Fruit fly (Drosophila melanogaster) whole organism, embryonic: ENCODE data around the gene CG9263.

Source experiments
- Blimp-1 ChIP-seq: fragments of 200-800 bp; sonication (Bioruptor generic); optimal IDR thresholded peaks from 3 replicates; lab custom pipeline; 2018; ENCODE audit warnings: missing biosample characterization, missing genetic modification characterization, mild to moderate bottlenecking, moderate library complexity, missing genetic modification reagents
- CG10366 ChIP-seq: fragments of 200-800 bp; sonication (Bioruptor generic); IDR thresholded peaks from 2 replicates; pipeline ENCODE4 v1.3.6; 2022; ENCODE audit warnings: missing biosample characterization, missing genetic modification characterization
- CG11085 ChIP-seq: fragments of 200-800 bp; sonication (Bioruptor generic); IDR thresholded peaks from 2 replicates; pipeline ENCODE4 v1.3.6; 2022; ENCODE audit warnings: missing biosample characterization, missing genetic modification characterization
- CG12659 ChIP-seq: fragments of 200-800 bp; sonication (Bioruptor generic); optimal IDR thresholded peaks from 3 replicates; lab custom pipeline; 2017; ENCODE audit warnings: mild to moderate bottlenecking, missing biosample characterization, missing genetic modification reagents, missing genetic modification characterization
- CG13775 ChIP-seq: fragments of 200-800 bp; sonication (Bioruptor generic); optimal IDR thresholded peaks from 3 replicates; lab custom pipeline; 2017; ENCODE audit warnings: missing biosample characterization, mild to moderate bottlenecking, missing genetic modification characterization
- CG14441 ChIP-seq: fragments of 200-800 bp; sonication (Bioruptor generic); IDR thresholded peaks from 2 replicates; pipeline ENCODE4 v1.3.6; 2022; ENCODE audit warnings: missing biosample characterization, missing genetic modification characterization
- CG17568 ChIP-seq: fragments of 200-800 bp; sonication (Bioruptor generic); optimal IDR thresholded peaks from 2 replicates; lab custom pipeline; 2018; ENCODE audit warnings: missing biosample characterization, mild to moderate bottlenecking, missing genetic modification characterization, moderate library complexity
- CG1832 ChIP-seq: fragments of 200-800 bp; sonication (Bioruptor generic); optimal IDR thresholded peaks from 2 replicates; lab custom pipeline; 2017; ENCODE audit warnings: missing biosample characterization, mild to moderate bottlenecking, missing genetic modification characterization, inconsistent platforms
- CG2712 ChIP-seq: fragments of 200-800 bp; optimal IDR thresholded peaks from 3 replicates; lab custom pipeline; 2019; ENCODE audit warnings: missing biosample characterization, mild to moderate bottlenecking, missing genetic modification characterization, moderate library complexity
- CG3838 ChIP-seq: fragments of 200-800 bp; sonication (Bioruptor generic); optimal IDR thresholded peaks from 3 replicates; lab custom pipeline; 2016; ENCODE audit warnings: missing biosample characterization, missing genetic modification characterization
- CG42726 ChIP-seq: fragments of 200-800 bp; sonication (Bioruptor generic); IDR thresholded peaks from 2 replicates; pipeline ENCODE4 v1.3.6; 2022; ENCODE audit warnings: missing biosample characterization, missing genetic modification characterization; ENCODE audit not compliant: partially characterized antibody
- CG6175 ChIP-seq: fragments of 200-800 bp; sonication (Bioruptor generic); IDR thresholded peaks from 3 replicates; pipeline ENCODE4 v1.3.6; 2022; ENCODE audit warnings: missing biosample characterization, missing genetic modification characterization
- CG8290 ChIP-seq, 3 experiments: fragments of 200-800 bp; sonication (Bioruptor generic); optimal IDR thresholded peaks; 2 replicates each; lab custom pipeline; 2016 to 2019; ENCODE audit warnings: missing biosample characterization in 3 of 3, missing genetic modification characterization in 3 of 3, mild to moderate bottlenecking in 2 of 3, moderate library complexity in 1 of 3
- CG8765 ChIP-seq: fragments of 200-800 bp; sonication (Bioruptor generic); IDR thresholded peaks from 2 replicates; pipeline ENCODE4 v1.3.6; 2022; ENCODE audit warnings: missing biosample characterization, missing genetic modification characterization
- Chrac-16 ChIP-seq: fragments of 200-800 bp; sonication (Bioruptor generic); optimal IDR thresholded peaks from 3 replicates; lab custom pipeline; 2016; ENCODE audit warnings: missing biosample characterization, missing genetic modification characterization
- Drgx ChIP-seq: fragments of 200-800 bp; sonication (Bioruptor generic); IDR thresholded peaks from 2 replicates; pipeline ENCODE4 v1.3.6; 2022; ENCODE audit warnings: missing biosample characterization, missing genetic modification characterization
- E2f1 ChIP-seq: fragments of 200-800 bp; sonication (Bioruptor generic); IDR thresholded peaks from 2 replicates; pipeline ENCODE4 v1.3.6; 2022; ENCODE audit warnings: missing biosample characterization, missing genetic modification characterization
- HLH54F ChIP-seq: fragments of 200-800 bp; sonication (Bioruptor generic); optimal IDR thresholded peaks from 3 replicates; lab custom pipeline; 2016; ENCODE audit warnings: missing biosample characterization, missing genetic modification characterization
- Hmr ChIP-seq: fragments of 200-800 bp; sonication (Bioruptor generic); optimal IDR thresholded peaks from 3 replicates; lab custom pipeline; 2017; ENCODE audit warnings: mild to moderate bottlenecking, missing biosample characterization, missing genetic modification reagents, missing genetic modification characterization
- Meics ChIP-seq: fragments of 200-800 bp; sonication (Bioruptor generic); optimal IDR thresholded peaks from 2 replicates; lab custom pipeline; 2017; ENCODE audit warnings: missing biosample characterization, mild to moderate bottlenecking, missing genetic modification characterization
- PHDP ChIP-seq: fragments of 200-800 bp; sonication (Bioruptor generic); optimal IDR thresholded peaks from 3 replicates; lab custom pipeline; 2018; ENCODE audit warnings: missing biosample characterization, mild to moderate bottlenecking, missing genetic modification characterization, moderate library complexity
- Pdp1 ChIP-seq, 2 experiments: fragments of 200-800 bp; sonication (Bioruptor generic); optimal IDR thresholded peaks; 3 replicates each; lab custom pipeline; 2016; ENCODE audit warnings: missing biosample characterization in 2 of 2, missing genetic modification characterization in 2 of 2, mild to moderate bottlenecking in 1 of 2, moderate library complexity in 1 of 2
- ato ChIP-seq: fragments of 200-800 bp; sonication (Bioruptor generic); IDR thresholded peaks from 2 replicates; pipeline ENCODE4 v1.3.6; 2022; ENCODE audit warnings: missing biosample characterization, missing genetic modification characterization; ENCODE audit not compliant: partially characterized antibody
- bowl ChIP-seq: fragments of 200-800 bp; sonication (Bioruptor generic); IDR thresholded peaks from 2 replicates; pipeline ENCODE4 v1.3.6; 2022; ENCODE audit warnings: missing biosample characterization, missing genetic modification characterization
- caup ChIP-seq: fragments of 200-800 bp; sonication (Bioruptor generic); optimal IDR thresholded peaks from 3 replicates; lab custom pipeline; 2017; ENCODE audit warnings: missing biosample characterization, mild to moderate bottlenecking, missing genetic modification characterization, moderate library complexity; ENCODE audit not compliant: severe bottlenecking
- chif ChIP-seq, 2 experiments: fragments of 200-800 bp; sonication (Bioruptor generic); optimal IDR thresholded peaks; 3 replicates each; lab custom pipeline; 2016; ENCODE audit warnings: missing biosample characterization in 2 of 2, missing genetic modification characterization in 2 of 2
- corto ChIP-seq: fragments of 200-800 bp; sonication (Bioruptor generic); optimal IDR thresholded peaks from 2 replicates; lab custom pipeline; 2016; ENCODE audit warnings: missing biosample characterization, mild to moderate bottlenecking, missing genetic modification characterization, moderate library complexity
- dmrt11E ChIP-seq: fragments of 200-800 bp; sonication (Bioruptor generic); optimal IDR thresholded peaks from 3 replicates; lab custom pipeline; 2018; ENCODE audit warnings: missing biosample characterization, mild to moderate bottlenecking, missing genetic modification characterization, moderate library complexity
- dysf ChIP-seq: fragments of 200-800 bp; sonication (Bioruptor generic); IDR thresholded peaks from 3 replicates; pipeline ENCODE4 v1.3.6; 2022; ENCODE audit warnings: missing biosample characterization, missing genetic modification characterization
- ems ChIP-seq: fragments of 200-800 bp; sonication (Bioruptor generic); optimal IDR thresholded peaks from 3 replicates; lab custom pipeline; 2016; ENCODE audit warnings: missing biosample characterization, missing genetic modification characterization
- exex ChIP-seq: fragments of 200-800 bp; sonication (Bioruptor generic); optimal IDR thresholded peaks from 4 replicates; lab custom pipeline; 2018; ENCODE audit warnings: missing biosample characterization, mild to moderate bottlenecking, missing genetic modification characterization, moderate library complexity
- eyg ChIP-seq: fragments of 200-800 bp; sonication (Bioruptor generic); optimal IDR thresholded peaks from 3 replicates; lab custom pipeline; 2016; ENCODE audit warnings: missing biosample characterization, missing genetic modification characterization
- fd3F ChIP-seq: fragments of 200-800 bp; sonication (Bioruptor generic); optimal IDR thresholded peaks from 2 replicates; lab custom pipeline; 2018; ENCODE audit warnings: missing biosample characterization, mild to moderate bottlenecking, missing genetic modification characterization, moderate library complexity
- ham ChIP-seq: fragments of 200-800 bp; sonication (Bioruptor generic); IDR thresholded peaks from 2 replicates; pipeline ENCODE4 v1.3.6; 2022; ENCODE audit warnings: missing biosample characterization, missing genetic modification characterization
- her ChIP-seq: fragments of 200-800 bp; sonication (Bioruptor generic); optimal IDR thresholded peaks from 2 replicates; lab custom pipeline; 2016; ENCODE audit warnings: missing biosample characterization, missing genetic modification characterization
- hkb ChIP-seq, 2 experiments: fragments of 200-800 bp in 1 of 2; fragments of >200 bp in 1 of 2; sonication (Bioruptor generic) in 1 of 2; IDR thresholded peaks in 1 of 2; optimal IDR thresholded peaks in 1 of 2; 2 replicates each; pipeline versions ENCODE4 v1.3.6 to Lab custom; 2017 to 2022; ENCODE audit warnings: missing biosample characterization in 1 of 2, missing genetic modification characterization in 1 of 2
- ind ChIP-seq: fragments of 200-800 bp; sonication (Bioruptor generic); optimal IDR thresholded peaks from 3 replicates; lab custom pipeline; 2016; ENCODE audit warnings: missing biosample characterization, missing genetic modification characterization
- kni ChIP-seq: fragments of 200-800 bp; sonication (Bioruptor generic); optimal IDR thresholded peaks from 3 replicates; lab custom pipeline; 2017; ENCODE audit warnings: mild to moderate bottlenecking, missing biosample characterization, missing genetic modification reagents, missing genetic modification characterization
- maf-S ChIP-seq: fragments of 200-800 bp; sonication (Bioruptor generic); optimal IDR thresholded peaks from 2 replicates; lab custom pipeline; 2016; ENCODE audit warnings: missing biosample characterization, missing genetic modification characterization
- nom ChIP-seq: fragments of 200-800 bp; sonication (Bioruptor generic); optimal IDR thresholded peaks from 2 replicates; lab custom pipeline; 2017; ENCODE audit warnings: missing biosample characterization, missing genetic modification characterization, mild to moderate bottlenecking, moderate library complexity, missing genetic modification reagents
- pan ChIP-seq, 4 experiments: fragments of >200 bp in 3 of 4; fragments of 200-800 bp in 1 of 4; sonication (Bioruptor generic) in 1 of 4; optimal IDR thresholded peaks in 3 of 4; IDR thresholded peaks in 1 of 4; 2 replicates each; pipeline versions ENCODE4 v1.3.6 to Lab custom; 2017 to 2022; ENCODE audit warnings: missing biosample characterization in 2 of 4, missing genetic modification characterization in 2 of 4, mixed read lengths in 1 of 4
- pita ChIP-seq: fragments of 200-800 bp; sonication (Bioruptor generic); optimal IDR thresholded peaks from 2 replicates; lab custom pipeline; 2017; ENCODE audit warnings: missing biosample characterization, mild to moderate bottlenecking, missing genetic modification characterization
- repo ChIP-seq: fragments of 200-800 bp; sonication (Bioruptor generic); optimal IDR thresholded peaks from 2 replicates; lab custom pipeline; 2016; ENCODE audit warnings: missing biosample characterization, missing genetic modification characterization
- sisA ChIP-seq: fragments of 200-800 bp; sonication (Bioruptor generic); IDR thresholded peaks from 2 replicates; pipeline ENCODE4 v1.3.6; 2022; ENCODE audit warnings: missing biosample characterization, missing genetic modification characterization
- tio ChIP-seq: fragments of 200-800 bp; sonication (Bioruptor generic); optimal IDR thresholded peaks from 2 replicates; lab custom pipeline; 2017; ENCODE audit warnings: missing biosample characterization, missing genetic modification characterization, inconsistent platforms
- vvl ChIP-seq: fragments of 200-800 bp; sonication (Bioruptor generic); IDR thresholded peaks from 2 replicates; pipeline ENCODE4 v1.3.6; 2022; ENCODE audit warnings: missing biosample characterization, missing genetic modification characterization

The CG9263 gene

DNA sequence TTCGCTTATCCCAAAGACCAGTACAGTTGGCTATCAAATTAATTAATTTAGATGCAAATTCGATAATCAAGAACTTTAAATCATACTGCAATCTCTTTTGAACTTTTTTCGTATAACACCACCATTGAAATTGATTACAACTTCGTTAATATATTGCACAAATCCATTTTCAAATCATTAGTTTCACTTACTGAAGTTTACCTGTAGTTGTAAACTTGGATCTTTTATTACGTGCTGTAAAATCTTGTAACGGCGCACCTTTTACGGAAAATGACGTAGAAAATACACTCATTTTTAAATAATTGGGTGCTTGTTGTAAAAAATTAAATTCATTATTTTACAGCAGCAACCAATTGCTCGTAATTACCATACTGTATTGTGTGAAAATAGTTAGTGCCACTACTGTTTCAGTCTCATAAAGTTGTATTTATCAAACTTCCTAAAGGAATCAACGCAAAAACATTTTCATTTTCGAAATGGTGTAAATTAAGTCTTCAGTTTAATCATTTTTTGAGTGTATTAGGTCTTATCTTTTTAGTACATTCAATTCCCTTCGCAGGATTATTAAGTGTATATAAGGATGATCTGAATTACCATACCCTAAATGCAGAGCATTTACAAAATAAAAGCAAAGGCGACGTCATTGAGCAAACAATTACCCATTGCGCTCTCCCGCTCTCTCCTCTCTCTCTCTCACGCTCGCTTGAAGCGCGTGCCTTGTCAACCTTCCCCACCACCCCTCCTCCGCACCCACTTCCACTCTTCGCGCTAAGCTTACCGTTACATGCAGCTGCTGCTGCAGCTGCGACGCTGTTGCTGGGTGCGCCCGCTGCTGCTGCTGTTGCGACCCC, 30.0 kb downstream of the CG9263 start (continued):
- peak; percentile 26 for TF ChIP-seq Blimp-1 (GFP tag; lab: Kevin White, UChicago)
- TF ChIP-seq CG10366 (GFP tag; lab: Robert Waterston, UW), result peak; percentile 46
- peak; percentile 18 for TF ChIP-seq CG1832 (GFP tag; lab: Kevin White, UChicago)
- peak; percentile 14 for TF ChIP-seq CG17568
- no peak for TF ChIP-seq hkb (optimal IDR thresholded peaks at IDR 0.05; lab: Kevin White, UChicago)
- TF ChIP-seq hkb (GFP tag; IDR thresholded peaks at IDR 0.05; lab: Robert Waterston, UW), result peak; percentile 11; the same call in 1 of the 2 replicates
- peak; percentile 39 for TF ChIP-seq fd3F (GFP tag; lab: Kevin White, UChicago)
- no peak for TF ChIP-seq repo (GFP tag; lab: Kevin White, UChicago)
- TF ChIP-seq Pdp1 (GFP tag; optimal IDR thresholded peaks at IDR 0.05; lab: Kevin White, UChicago), result peak; percentile 19 to 41
- TF ChIP-seq CG8765 (GFP tag; lab: Robert Waterston, UW), result no peak
- TF ChIP-seq CG14441 (GFP tag; lab: Robert Waterston, UW), result peak; percentile 72
- TF ChIP-seq CG42726 (GFP tag; lab: Robert Waterston, UW), result 0 out of 2 replicates have a peak, but pooled peaks have one; percentile 19
- TF ChIP-seq sisA (GFP tag; lab: Robert Waterston, UW), result peak; percentile 35
- TF ChIP-seq Drgx (GFP tag; lab: Robert Waterston, UW), result peak; percentile 38; the same call in 1 of the 2 replicates
- TF ChIP-seq PHDP (tag; lab: Kevin White, UChicago), result peak; percentile 44
- TF ChIP-seq CG6175 (GFP tag; lab: Robert Waterston, UW), result peak; percentile 56; the same call in 2 of the 3 replicates
- TF ChIP-seq pan (optimal IDR thresholded peaks at IDR 0.05; lab: Kevin White, UChicago), result no peak
- peak in 1 of 2 experiments; percentile 48 for TF ChIP-seq pan (GFP tag; optimal IDR thresholded peaks at IDR 0.05 in 1 of 2, IDR thresholded peaks at IDR 0.05 in 1 of 2)
- peak; percentile 30 for TF ChIP-seq kni (GFP tag; lab: Kevin White, UChicago)
- peak; percentile 6 for TF ChIP-seq her (GFP tag; lab: Kevin White, UChicago)
- TF ChIP-seq nom (GFP tag; lab: Kevin White, UChicago), result peak; percentile 4
- TF ChIP-seq Chrac-16, result peak; percentile 13
- TF ChIP-seq bowl (GFP tag; lab: Robert Waterston, UW), result peak; percentile 70; the same call in 1 of the 2 replicates
- no peak for TF ChIP-seq ham (GFP tag; lab: Robert Waterston, UW)
- peak; percentile 12 to 23 for TF ChIP-seq chif (GFP tag; optimal IDR thresholded peaks at IDR 0.05; lab: Kevin White, UChicago)
- no peak for TF ChIP-seq CG11085 (GFP tag; lab: Robert Waterston, UW)
- peak; percentile 30 for TF ChIP-seq tio
- TF ChIP-seq vvl (GFP tag; lab: Robert Waterston, UW), result peak; percentile 30
- TF ChIP-seq HLH54F, result peak; percentile 10
- TF ChIP-seq eyg (GFP tag; lab: Kevin White, UChicago), result no peak
- TF ChIP-seq CG12659 (GFP tag; lab: Kevin White, UChicago), result peak; percentile 40
- TF ChIP-seq E2f1 (GFP tag; lab: Robert Waterston, UW), result 0 out of 2 replicates have a peak, but pooled peaks have one; percentile 13
- TF ChIP-seq Meics (GFP tag; lab: Kevin White, UChicago), result peak; percentile 32
- TF ChIP-seq ems (GFP tag; lab: Kevin White, UChicago), result peak; percentile 13
- TF ChIP-seq maf-S, result no peak
- TF ChIP-seq CG8290 (GFP tag; optimal IDR thresholded peaks at IDR 0.05; lab: Kevin White, UChicago), result no peak
- TF ChIP-seq CG8290 (tag; optimal IDR thresholded peaks at IDR 0.05; lab: Kevin White, UChicago), result peak in 1 of 2 experiments; percentile 72
- no peak for TF ChIP-seq CG13775 (GFP tag; lab: Kevin White, UChicago)
- no peak for TF ChIP-seq exex (tag; lab: Kevin White, UChicago)
- peak; percentile 41; the same call in 1 of the 2 replicates for TF ChIP-seq ato (GFP tag; lab: Robert Waterston, UW)
- TF ChIP-seq dysf (GFP tag; lab: Robert Waterston, UW), result peak; percentile 67
- no peak for TF ChIP-seq CG3838 (GFP tag; lab: Kevin White, UChicago)
- TF ChIP-seq caup (GFP tag; lab: Kevin White, UChicago), result no peak
- TF ChIP-seq ind (GFP tag; lab: Kevin White, UChicago), result peak; percentile 36
- TF ChIP-seq Hmr, result peak; percentile 33
- peak; percentile 32 for TF ChIP-seq CG2712 (tag; lab: Kevin White, UChicago)
- TF ChIP-seq corto (GFP tag; lab: Kevin White, UChicago), result no peak
- TF ChIP-seq dmrt11E (tag; lab: Kevin White, UChicago), result no peak
- no peak for TF ChIP-seq pita
